Fruit fly (Drosophila melanogaster): Measurements from ENCODE around the gene CG4686.
A peak's percentile ranks its signal among the peaks of the same experiment; 100 is the strongest.

The CG4686 gene

dm6 chr3R:19880431-19880939, 16.2 kb downstream of the CG4686 start (continued):
- TF ChIP-seq CG34224 (GFP tag; IDR thresholded peaks at IDR 0.05; ENCODE audit: partially characterized antibody) (0 out of 3 replicates have a peak, but pooled peaks have one; percentile 16), CG10431 (GFP tag; optimal IDR thresholded peaks at IDR 0.05) (peak; percentile 60), ash1 (GFP tag; optimal IDR thresholded peaks at IDR 0.05) (no peak), Sox100B (GFP tag; optimal IDR thresholded peaks at IDR 0.05) (peak; percentile 75), Hr51 (GFP tag; optimal IDR thresholded peaks at IDR 0.05) (peak in 1 of 2 experiments; percentile 75), Elba2 (GFP tag; optimal IDR thresholded peaks at IDR 0.05) (no peak), usp (GFP tag; optimal IDR thresholded peaks at IDR 0.05) (no peak), croc (GFP tag; conservative IDR thresholded peaks at IDR 0.05) (no peak; the same call in 2 of the 3 replicates), pfk (GFP tag; optimal IDR thresholded peaks at IDR 0.05) (no peak), Ets65A (GFP tag) (peak; percentile 88), Mad (GFP tag; optimal IDR thresholded peaks at IDR 0.05) (no peak), CG32767 (GFP tag; IDR thresholded peaks at IDR 0.05) (no peak), prd (optimal IDR thresholded peaks at IDR 0.05) (no peak), prd (GFP tag; IDR thresholded peaks at IDR 0.05) (peak; percentile 20; the same call in 1 of the 3 replicates), B-H1 (GFP tag; IDR thresholded peaks at IDR 0.05) (no peak; the same call in 2 of the 3 replicates), Adf1 (GFP tag; IDR thresholded peaks at IDR 0.05) (peak; percentile 35; the same call in 1 of the 2 replicates), cas (GFP tag; IDR thresholded peaks at IDR 0.05) (no peak), btn (GFP tag; optimal IDR thresholded peaks at IDR 0.05) (peak; percentile 37), CG17186 (GFP tag; optimal IDR thresholded peaks at IDR 0.05) (peak; percentile 14), chif (GFP tag; optimal IDR thresholded peaks at IDR 0.05) (peak; percentile 13 to 24), CG17912 (GFP tag; optimal IDR thresholded peaks at IDR 0.05) (no peak), trem (tag; optimal IDR thresholded peaks at IDR 0.05) (no peak), CG14860 (GFP tag; IDR thresholded peaks at IDR 0.05; ENCODE audit: partially characterized antibody) (no peak), HLH54F (GFP tag; optimal IDR thresholded peaks at IDR 0.05) (peak; percentile 18), Doc2 (GFP tag; IDR thresholded peaks at IDR 0.05) (no peak), vvl (GFP tag; IDR thresholded peaks at IDR 0.05) (peak; percentile 46; the same call in 1 of the 2 replicates), NfI (GFP tag; optimal IDR thresholded peaks at IDR 0.05) (peak; percentile 72), CG17385 (GFP tag; optimal IDR thresholded peaks at IDR 0.05) (peak; percentile 73), Hmx (GFP tag; optimal IDR thresholded peaks at IDR 0.05) (no peak), CG1647 (GFP tag; optimal IDR thresholded peaks at IDR 0.05) (no peak), CG6791 (GFP tag; IDR thresholded peaks at IDR 0.05; ENCODE audit: partially characterized antibody) (no peak), CG1529 (GFP tag; optimal IDR thresholded peaks at IDR 0.05) (no peak), Sry-β (GFP tag; optimal IDR thresholded peaks at IDR 0.05) (no peak), rib (GFP tag; IDR thresholded peaks at IDR 0.05) (no peak), ab (GFP tag; optimal IDR thresholded peaks at IDR 0.05) (no peak), CG8281 (tag; optimal IDR thresholded peaks at IDR 0.05) (no peak), CG10147 (GFP tag; optimal IDR thresholded peaks at IDR 0.05) (peak; percentile 54), H15 (GFP tag; IDR thresholded peaks at IDR 0.05) (no peak), CG1602 (GFP tag; optimal IDR thresholded peaks at IDR 0.05) (peak; percentile 13), CG10274 (GFP tag; optimal IDR thresholded peaks at IDR 0.05) (no peak), CG18262 (tag; optimal IDR thresholded peaks at IDR 0.05) (peak; percentile 61), CG12104 (GFP tag; optimal IDR thresholded peaks at IDR 0.05) (peak; percentile 36), Fer1 (GFP tag; optimal IDR thresholded peaks at IDR 0.05) (peak; percentile 83), Asciz (GFP tag; optimal IDR thresholded peaks at IDR 0.05) (peak; percentile 61), pum (GFP tag; optimal IDR thresholded peaks at IDR 0.05) (peak; percentile 24), sc (optimal IDR thresholded peaks at IDR 0.05) (no peak), sc (GFP tag; optimal IDR thresholded peaks at IDR 0.05) (no peak), seq (GFP tag; IDR thresholded peaks at IDR 0.05) (peak; percentile 55; the same call in 1 of the 2 replicates), CG18476 (GFP tag; optimal IDR thresholded peaks at IDR 0.05) (no peak), CG5180 (GFP tag; optimal IDR thresholded peaks at IDR 0.05) (peak; percentile 40), CG8089 (GFP tag; optimal IDR thresholded peaks at IDR 0.05) (no peak)

All from whole organism, embryonic.